Worm (Caenorhabditis elegans) whole organism, L4 larva: ENCODE data around the gene R10E4.1.

Experiments used
- D1046.2 ChIP-seq: fragments of 200-800 bp; sonication (Bioruptor generic); IDR thresholded peaks from 2 replicates; pipeline ENCODE4 v1.3.6; 2022; ENCODE audit warnings: missing genetic modification characterization, missing compliant biosample characterization
- F26F4.8 ChIP-seq: fragments of 200-800 bp; sonication (Bioruptor generic); conservative IDR thresholded peaks from 2 replicates; pipeline ENCODE4 v1.3.6; 2022; ENCODE audit warnings: missing genetic modification characterization, missing compliant biosample characterization
- F37D6.2 ChIP-seq: sonication (generic microtip); optimal IDR thresholded peaks from 2 replicates; lab custom pipeline; 2016; ENCODE audit warnings: mild to moderate bottlenecking, missing genetic modification characterization, missing compliant biosample characterization
- T26A8.4 ChIP-seq: fragments of 200-800 bp; sonication (Bioruptor generic); IDR thresholded peaks from 2 replicates; pipeline ENCODE4 v1.3.6; 2022; ENCODE audit warnings: missing genetic modification characterization, missing compliant biosample characterization
- Y5F2A.4 ChIP-seq: fragments of 200-800 bp; sonication (Bioruptor generic); optimal IDR thresholded peaks from 2 replicates; lab custom pipeline; 2018; ENCODE audit warnings: mild to moderate bottlenecking, missing genetic modification characterization, missing compliant biosample characterization
- aha-1 ChIP-seq: fragments of 150-350 bp; peaks from one replicate; lab custom pipeline; 2014; ENCODE audit warnings: missing biosample characterization, missing genetic modification characterization
- arid-1 ChIP-seq: fragments of 200-800 bp; sonication (Bioruptor generic); conservative IDR thresholded peaks from 2 replicates; pipeline ENCODE4 v1.3.6; 2022; ENCODE audit warnings: missing genetic modification reagents, missing genetic modification characterization, missing compliant biosample characterization
- attf-4 ChIP-seq: sonication (generic microtip); optimal IDR thresholded peaks from 3 replicates; lab custom pipeline; 2017; ENCODE audit warnings: missing biosample characterization, missing genetic modification characterization
- ceh-32 ChIP-seq: sonication (generic microtip); optimal IDR thresholded peaks from 2 replicates; lab custom pipeline; 2016; ENCODE audit warnings: mild to moderate bottlenecking, missing genetic modification characterization, missing compliant biosample characterization; ENCODE audit not compliant: poor library complexity
- ceh-44 ChIP-seq: fragments of 200-800 bp; sonication (Bioruptor generic); IDR thresholded peaks from 2 replicates; pipeline ENCODE4 v1.3.6; 2022; ENCODE audit warnings: missing genetic modification reagents, missing genetic modification characterization, missing compliant biosample characterization
- ctbp-1 ChIP-seq: fragments of 200-800 bp; sonication (Bioruptor generic); IDR thresholded peaks from 2 replicates; pipeline ENCODE4 v1.3.6; 2022; ENCODE audit warnings: missing genetic modification reagents, missing genetic modification characterization, missing compliant biosample characterization
- daf-12 ChIP-seq: fragments of 150-350 bp; optimal IDR thresholded peaks from 2 replicates; lab custom pipeline; 2014; ENCODE audit warnings: missing biosample characterization, missing genetic modification reagents, missing genetic modification characterization
- daf-16 ChIP-seq, 3 experiments: sonication (generic microtip); optimal IDR thresholded peaks; 2 replicates each; lab custom pipeline; 2016 to 2017; ENCODE audit warnings: missing genetic modification characterization in 3 of 3, missing genetic modification reagents in 3 of 3, mild to moderate bottlenecking in 2 of 3, missing compliant biosample characterization in 2 of 3, missing biosample characterization in 1 of 3, moderate library complexity in 1 of 3
- daf-19 ChIP-seq: fragments of 200-800 bp; sonication (Bioruptor generic); conservative IDR thresholded peaks from 2 replicates; pipeline ENCODE4 v1.3.6; 2022; ENCODE audit warnings: missing genetic modification characterization, missing compliant biosample characterization
- dmd-6 ChIP-seq: fragments of 200-800 bp; sonication (Bioruptor generic); IDR thresholded peaks from 2 replicates; pipeline ENCODE4 v1.3.6; 2022; ENCODE audit warnings: missing genetic modification reagents, missing genetic modification characterization, missing compliant biosample characterization
- dmd-9 ChIP-seq: fragments of 200-800 bp; sonication (Bioruptor generic); IDR thresholded peaks from 2 replicates; pipeline ENCODE4 v1.3.6; 2022; ENCODE audit warnings: missing genetic modification reagents, missing genetic modification characterization, missing compliant biosample characterization
- duxl-1 ChIP-seq: sonication (generic microtip); optimal IDR thresholded peaks from 2 replicates; lab custom pipeline; 2016; ENCODE audit warnings: mild to moderate bottlenecking, missing genetic modification characterization, moderate library complexity, missing compliant biosample characterization; ENCODE audit not compliant: poor library complexity
- fos-1 ChIP-seq: fragments of 150-350 bp; optimal IDR thresholded peaks from 2 replicates; lab custom pipeline; 2014; ENCODE audit warnings: missing biosample characterization, missing genetic modification characterization
- gei-8 ChIP-seq: fragments of 200-800 bp; sonication (Bioruptor generic); optimal IDR thresholded peaks from 2 replicates; lab custom pipeline; 2018; ENCODE audit warnings: mild to moderate bottlenecking, missing genetic modification characterization, missing compliant biosample characterization
- hlh-11 ChIP-seq: fragments of 200-800 bp; sonication (Bioruptor generic); optimal IDR thresholded peaks from 2 replicates; lab custom pipeline; 2018; ENCODE audit warnings: mild to moderate bottlenecking, missing genetic modification characterization, missing compliant biosample characterization
- jun-1 ChIP-seq: fragments of 150-350 bp; optimal IDR thresholded peaks from 2 replicates; lab custom pipeline; 2014; ENCODE audit warnings: missing biosample characterization, missing genetic modification reagents, missing genetic modification characterization
- lsy-2 ChIP-seq, 2 experiments: fragments of 150-350 bp in 1 of 2; sonication (generic microtip) in 1 of 2; optimal IDR thresholded peaks; 2 replicates each; lab custom pipeline; 2014 to 2017; ENCODE audit warnings: missing biosample characterization in 2 of 2, missing genetic modification characterization in 2 of 2
- madf-5 ChIP-seq, 2 experiments: fragments of 200-800 bp; sonication (Bioruptor generic); IDR thresholded peaks; 2 replicates each; pipeline ENCODE4 v1.3.6; 2022; ENCODE audit warnings: missing compliant biosample characterization in 2 of 2, missing genetic modification characterization in 2 of 2
- mdl-1 ChIP-seq, 2 experiments: fragments of 150-350 bp in 1 of 2; sonication (generic microtip) in 1 of 2; optimal IDR thresholded peaks; 2 replicates each; lab custom pipeline; 2014 to 2017; ENCODE audit warnings: missing biosample characterization in 2 of 2, missing genetic modification characterization in 2 of 2
- mdt-29 ChIP-seq: fragments of 200-800 bp; sonication (Bioruptor generic); IDR thresholded peaks from 2 replicates; pipeline ENCODE4 v1.3.6; 2022; ENCODE audit warnings: missing genetic modification reagents, missing genetic modification characterization, missing compliant biosample characterization
- mxl-2 ChIP-seq: fragments of 200-800 bp; sonication (Bioruptor generic); conservative IDR thresholded peaks from 2 replicates; pipeline ENCODE4 v1.3.6; 2022; ENCODE audit warnings: missing genetic modification reagents, missing genetic modification characterization, missing compliant biosample characterization
- mxl-3 ChIP-seq: fragments of 200-800 bp; sonication (Bioruptor generic); optimal IDR thresholded peaks from 2 replicates; lab custom pipeline; 2018; ENCODE audit warnings: mild to moderate bottlenecking, missing genetic modification characterization, missing compliant biosample characterization
- nhr-11 ChIP-seq: fragments of 150-350 bp; optimal IDR thresholded peaks from 2 replicates; lab custom pipeline; 2014; ENCODE audit warnings: missing biosample characterization, missing genetic modification characterization
- nhr-25 ChIP-seq: sonication (generic microtip); optimal IDR thresholded peaks from 2 replicates; lab custom pipeline; 2017; ENCODE audit warnings: missing genetic modification characterization, mild to moderate bottlenecking, missing compliant biosample characterization, antibody characterized with exemption, moderate library complexity, borderline replicate concordance; ENCODE audit not compliant: insufficient read depth
- nhr-28 ChIP-seq: fragments of 150-350 bp; optimal IDR thresholded peaks from 2 replicates; lab custom pipeline; 2014; ENCODE audit warnings: missing biosample characterization, missing genetic modification characterization
- nhr-41 ChIP-seq: fragments of 200-800 bp; sonication (Bioruptor generic); IDR thresholded peaks from 2 replicates; pipeline ENCODE4 v1.3.6; 2022; ENCODE audit warnings: missing genetic modification reagents, missing genetic modification characterization, missing compliant biosample characterization
- nhr-77 ChIP-seq: fragments of 150-350 bp; optimal IDR thresholded peaks from 2 replicates; lab custom pipeline; 2014; ENCODE audit warnings: missing biosample characterization, missing genetic modification characterization
- pha-4 ChIP-seq, 2 experiments: fragments of 150-350 bp in 1 of 2; fragments of 200-800 bp in 1 of 2; sonication (Bioruptor generic) in 1 of 2; IDR thresholded peaks in 1 of 2; optimal IDR thresholded peaks in 1 of 2; 2 replicates each; pipeline versions ENCODE4 v1.3.6 to Lab custom; 2014 to 2022; ENCODE audit warnings: missing genetic modification characterization in 2 of 2, missing genetic modification reagents in 2 of 2, missing biosample characterization in 1 of 2, missing compliant biosample characterization in 1 of 2
- php-3 ChIP-seq: fragments of 200-800 bp; sonication (Bioruptor generic); IDR thresholded peaks from 2 replicates; pipeline ENCODE4 v1.3.6; 2022; ENCODE audit warnings: missing genetic modification reagents, missing genetic modification characterization, missing compliant biosample characterization
- rbr-2 ChIP-seq: sonication (generic microtip); optimal IDR thresholded peaks from 2 replicates; lab custom pipeline; 2016; ENCODE audit warnings: missing genotype, missing genetic modification characterization, missing compliant biosample characterization
- saeg-2 ChIP-seq: fragments of 200-800 bp; sonication (Bioruptor generic); IDR thresholded peaks from 2 replicates; pipeline ENCODE4 v1.3.6; 2022; ENCODE audit warnings: missing genetic modification reagents, missing genetic modification characterization, missing compliant biosample characterization
- set-16 ChIP-seq: fragments of 200-800 bp; sonication (Bioruptor generic); IDR thresholded peaks from 2 replicates; pipeline ENCODE4 v1.3.6; 2022; ENCODE audit warnings: missing genetic modification reagents, missing genetic modification characterization, missing compliant biosample characterization
- unc-39 ChIP-seq: sonication (generic microtip); optimal IDR thresholded peaks from 2 replicates; lab custom pipeline; 2017; ENCODE audit warnings: missing biosample characterization, missing genetic modification characterization
- unc-62 ChIP-seq, 3 experiments: fragments of 150-350 bp in 1 of 3; sonication (generic microtip); optimal IDR thresholded peaks in 2 of 3; peaks in 1 of 3; 1 replicate in 1 of 3; 2 replicates in 2 of 3; lab custom pipeline; 2014 to 2017; ENCODE audit warnings: missing biosample characterization in 3 of 3, missing genetic modification characterization in 3 of 3, missing genetic modification reagents in 3 of 3, missing genotype in 1 of 3
- zag-1 ChIP-seq: fragments of 150-350 bp; optimal IDR thresholded peaks from 2 replicates; lab custom pipeline; 2014; ENCODE audit warnings: missing biosample characterization, missing genetic modification characterization
- zfp-2 ChIP-seq: sonication (generic microtip); optimal IDR thresholded peaks from 2 replicates; lab custom pipeline; 2016; ENCODE audit warnings: mild to moderate bottlenecking, missing genetic modification characterization, missing compliant biosample characterization
- ztf-11 ChIP-seq: fragments of 150-350 bp; optimal IDR thresholded peaks from 2 replicates; lab custom pipeline; 2014; ENCODE audit warnings: missing biosample characterization, missing genetic modification characterization

Gene R10E4.1

DNA sequence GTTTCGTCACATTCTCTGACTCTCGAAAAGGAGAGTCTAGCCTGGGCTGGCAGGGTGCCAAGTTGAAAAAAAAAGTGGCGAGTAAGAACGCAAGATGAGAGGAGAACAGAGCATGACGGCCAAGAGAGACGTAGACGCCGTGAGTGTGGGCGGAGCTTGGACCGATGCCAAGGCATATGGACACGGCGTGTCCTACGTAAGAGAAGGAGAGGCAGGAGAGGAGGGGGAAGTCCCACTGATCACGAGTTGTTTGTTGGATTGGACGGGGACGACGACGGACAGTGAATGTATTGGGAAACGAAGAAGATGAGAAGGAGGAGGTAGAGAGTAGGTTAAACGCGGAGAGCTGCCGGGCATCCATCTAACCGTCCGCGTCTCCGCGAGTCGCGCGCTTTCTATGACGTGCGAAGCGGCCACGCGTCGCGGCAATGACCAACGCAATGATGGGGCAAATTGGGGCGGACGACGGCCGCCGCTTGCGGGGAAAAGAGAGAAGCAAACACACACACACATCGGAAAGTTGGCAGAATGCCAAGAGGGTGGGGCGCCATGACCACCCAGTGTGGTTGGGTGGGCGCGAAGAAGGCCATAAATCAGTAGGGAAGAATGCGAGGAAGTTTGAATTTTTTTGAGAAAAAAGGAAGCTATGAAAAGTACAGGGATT, 12.5 kb downstream of the R10E4.1 start (continued):
- TF ChIP-seq Y5F2A.4 (GFP tag; lab: Kevin White, UChicago) (peak; percentile 72), F37D6.2 (tag; lab: Kevin White, UChicago) (peak; percentile 97), mxl-2 (GFP tag; lab: Robert Waterston, UW) (peak; percentile 83), aha-1 (tag; lab: Kevin White, UChicago) (peak; percentile 100), hlh-11 (tag; lab: Kevin White, UChicago) (peak; percentile 100), ctbp-1 (peak; percentile 98), set-16 (GFP tag; lab: Robert Waterston, UW) (peak; percentile 100)

DNA sequence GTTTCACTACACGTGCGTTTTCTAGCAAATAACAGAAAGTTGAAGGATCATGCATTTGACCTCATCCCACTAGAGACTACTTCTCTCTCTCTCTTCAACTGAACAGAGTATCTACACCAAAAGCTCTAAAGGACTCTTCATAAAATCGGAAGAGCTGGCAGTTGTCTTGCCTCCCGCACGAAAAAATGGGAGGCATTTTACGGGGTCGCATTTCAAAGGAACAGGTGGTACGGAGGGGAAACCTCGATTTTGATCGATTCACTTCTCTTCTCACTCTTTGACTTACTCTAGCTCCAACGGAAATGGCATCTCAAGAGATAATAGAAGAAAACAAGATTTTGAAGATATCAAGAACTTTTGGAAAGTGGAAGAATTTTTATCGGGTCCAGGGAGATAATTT, 13.6 kb downstream of the R10E4.1 start:
- TF ChIP-seq unc-62 (GFP tag; optimal IDR thresholded peaks at IDR 0.05 in 1 of 2; lab: Kevin White, UChicago) (peak in 1 of 2 experiments; percentile 97), unc-62 (tag; optimal IDR thresholded peaks at IDR 0.05; lab: Kevin White, UChicago) (no peak), saeg-2 (GFP tag; lab: Robert Waterston, UW) (no peak), daf-12 (no peak), nhr-11 (tag; lab: Kevin White, UChicago) (peak; percentile 81), nhr-28 (peak; percentile 25), hlh-11 (tag; lab: Kevin White, UChicago) (peak; percentile 21)

DNA sequence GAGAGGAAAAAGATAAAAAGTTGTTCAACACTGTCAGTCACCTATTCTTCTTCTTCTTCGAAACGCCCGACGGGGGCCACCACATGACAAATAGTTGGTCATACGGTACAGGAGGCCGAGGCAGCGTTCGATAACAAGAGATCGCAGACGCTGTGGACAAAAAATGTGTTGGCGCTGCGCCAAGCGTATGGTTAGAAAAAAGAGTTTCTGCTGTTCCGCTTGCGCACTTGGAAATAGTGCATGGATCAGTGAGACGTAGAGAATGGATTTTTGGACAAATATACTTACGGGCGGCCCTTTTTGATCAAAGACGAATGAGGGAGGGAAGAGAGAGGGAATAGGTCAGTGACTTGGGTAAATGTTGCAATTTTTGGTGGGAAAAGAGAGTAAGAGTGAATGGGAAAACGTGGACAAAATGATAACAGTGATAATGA, 15.2 kb downstream of the R10E4.1 start:
- no peak for TF ChIP-seq ceh-32
- peak; percentile 88 for TF ChIP-seq dmd-6
- TF ChIP-seq nhr-77 (tag; lab: Kevin White, UChicago) = peak; percentile 56
- peak; percentile 52 for TF ChIP-seq rbr-2 (tag; lab: Kevin White, UChicago)
- no peak for TF ChIP-seq attf-4 (tag; lab: Kevin White, UChicago)
- no peak for TF ChIP-seq ztf-11 (tag; lab: Kevin White, UChicago)
- peak; percentile 80 for TF ChIP-seq nhr-25 (tag; lab: Kevin White, UChicago)
- peak; percentile 32 for TF ChIP-seq duxl-1 (tag; lab: Kevin White, UChicago)
- TF ChIP-seq ctbp-1 = no peak
- TF ChIP-seq zfp-2 (tag; lab: Kevin White, UChicago) = no peak
- TF ChIP-seq daf-16 (GFP tag; optimal IDR thresholded peaks at IDR 0.05; lab: Kevin White, UChicago) = no peak
- TF ChIP-seq daf-16 (tag; optimal IDR thresholded peaks at IDR 0.05; lab: Kevin White, UChicago) = peak; percentile 42
- no peak for TF ChIP-seq D1046.2 (GFP tag; lab: Robert Waterston, UW)
- peak; percentile 53 for TF ChIP-seq gei-8
- TF ChIP-seq mxl-2 (GFP tag; lab: Robert Waterston, UW) = no peak
- no peak for TF ChIP-seq ceh-44 (GFP tag; lab: Robert Waterston, UW)
- peak; percentile 79 for TF ChIP-seq nhr-28
- TF ChIP-seq mdl-1 (tag; optimal IDR thresholded peaks at IDR 0.05; lab: Kevin White, UChicago) = peak; percentile 35 to 89
- TF ChIP-seq pha-4 (GFP tag; IDR thresholded peaks at IDR 0.05; lab: Robert Waterston, UW) = peak; percentile 65
- TF ChIP-seq pha-4 (tag; optimal IDR thresholded peaks at IDR 0.05; lab: Kevin White, UChicago) = peak; percentile 16
- TF ChIP-seq lsy-2 (tag; optimal IDR thresholded peaks at IDR 0.05; lab: Kevin White, UChicago) = peak in 1 of 2 experiments; percentile 82
- TF ChIP-seq unc-39 (tag; lab: Kevin White, UChicago) = no peak
- TF ChIP-seq saeg-2 (GFP tag; lab: Robert Waterston, UW) = peak; percentile 71; the same call in 1 of the 2 replicates
- TF ChIP-seq arid-1 (GFP tag; lab: Robert Waterston, UW) = no peak
- no peak for TF ChIP-seq fos-1 (tag; lab: Kevin White, UChicago)
- peak in 1 of 2 experiments; percentile 76; a peak in 1 of 4 replicates for TF ChIP-seq madf-5 (GFP tag; IDR thresholded peaks at IDR 0.05; lab: Robert Waterston, UW)
- 0 out of 2 replicates have a peak, but pooled peaks have one; percentile 31 for TF ChIP-seq php-3 (GFP tag; lab: Robert Waterston, UW)
- no peak for TF ChIP-seq daf-19 (GFP tag; lab: Robert Waterston, UW)
- TF ChIP-seq mdt-29 (GFP tag; lab: Robert Waterston, UW) = no peak
- peak; percentile 92 for TF ChIP-seq mxl-3
- no peak for TF ChIP-seq dmd-9 (GFP tag; lab: Robert Waterston, UW)
- peak; percentile 70 for TF ChIP-seq T26A8.4 (GFP tag; lab: Robert Waterston, UW)
- no peak for TF ChIP-seq daf-12
- peak; percentile 87 for TF ChIP-seq aha-1 (tag; lab: Kevin White, UChicago)
- TF ChIP-seq unc-62 (GFP tag; optimal IDR thresholded peaks at IDR 0.05 in 1 of 2; lab: Kevin White, UChicago) = peak in 1 of 2 experiments; percentile 98
- TF ChIP-seq unc-62 (tag; optimal IDR thresholded peaks at IDR 0.05; lab: Kevin White, UChicago) = no peak
- peak; percentile 8 for TF ChIP-seq jun-1
- TF ChIP-seq zag-1 (tag; lab: Kevin White, UChicago) = no peak
- TF ChIP-seq F26F4.8 (GFP tag; lab: Robert Waterston, UW) = no peak
- TF ChIP-seq nhr-41 (GFP tag; lab: Robert Waterston, UW) = peak; percentile 60; the same call in 1 of the 2 replicates
